Worm (Caenorhabditis elegans) whole organism, dauer: ENCODE measurements around the gene B0281.1.
"Not testable (repeated sequence)": the region's sequence is repeated elsewhere in the genome, so short reads cannot be mapped to it uniquely, and the experiment has no call there.

Experiments used
- unc-62 ChIP-seq: sonication (generic microtip); optimal IDR thresholded peaks from 2 replicates; lab custom pipeline; 2017; ENCODE audit warnings: missing biosample characterization, missing genetic modification reagents, missing genetic modification characterization

The B0281.1 gene

ce11 chrII:2312747-2313146 is at the start of gene B0281.1, which contains the start of gene trim-21:
TSS of gene B0281.1 (plus strand) at chrII:2313067.
TSS of gene trim-21 (minus strand) at chrII:2312847.
- no peak for TF ChIP-seq unc-62 (GFP tag; lab: Kevin White, UChicago)

- no peak for TF ChIP-seq unc-62 (GFP tag; lab: Kevin White, UChicago)
Measured at ce11 chrII:2273750-2274149, 39.1 kb upstream of the B0281.1 start.

ce11 chrII:2277418-2277817 is 35.4 kb upstream of the B0281.1 start, which contains the start of gene K09F6.15:
TSS of gene K09F6.15 (minus strand) at chrII:2277518.
- TF ChIP-seq unc-62 (GFP tag; lab: Kevin White, UChicago) = no peak

- no peak for TF ChIP-seq unc-62 (GFP tag; lab: Kevin White, UChicago)
Measured at ce11 chrII:2279263-2279662, 33.6 kb upstream of the B0281.1 start, which contains the start of gene K09F6.6. TSS of gene K09F6.6 (minus strand) at chrII:2279305.

- TF ChIP-seq unc-62 (GFP tag; lab: Kevin White, UChicago) = no peak
Measured at ce11 chrII:2279839-2280238, 33.0 kb upstream of the B0281.1 start, which contains the start of gene K09F6.11. TSS of gene K09F6.11 (plus strand) at chrII:2280139.

DNA sequence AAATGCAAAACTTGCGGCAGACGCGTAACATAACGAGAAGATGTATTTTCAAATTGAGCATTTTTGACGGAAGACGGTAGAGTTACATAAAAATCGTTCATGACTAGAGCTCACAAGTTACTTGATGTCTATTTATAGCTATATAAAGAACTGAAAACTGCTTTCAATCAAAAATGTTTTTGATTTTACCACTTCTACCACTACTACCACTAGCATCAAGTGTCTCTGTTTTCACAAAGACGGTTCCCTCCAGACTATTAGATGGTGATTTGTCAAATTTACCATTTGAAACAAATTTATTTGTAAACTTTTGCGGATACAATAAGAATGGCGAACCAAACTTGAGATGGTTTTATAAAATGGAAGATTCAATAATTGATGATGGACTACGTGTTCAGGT is 30.3 kb upstream of the B0281.1 start, which contains the start of gene K09F6.9:
TSS of gene K09F6.9 (minus strand) at position 101 of the 400 bp plus-strand sequence.
- not testable (repeated sequence) for TF ChIP-seq unc-62 (GFP tag; lab: Kevin White, UChicago)

ce11 chrII:2284703-2285102 is 28.2 kb upstream of the B0281.1 start:
- TF ChIP-seq unc-62 (GFP tag; lab: Kevin White, UChicago) = no peak

DNA sequence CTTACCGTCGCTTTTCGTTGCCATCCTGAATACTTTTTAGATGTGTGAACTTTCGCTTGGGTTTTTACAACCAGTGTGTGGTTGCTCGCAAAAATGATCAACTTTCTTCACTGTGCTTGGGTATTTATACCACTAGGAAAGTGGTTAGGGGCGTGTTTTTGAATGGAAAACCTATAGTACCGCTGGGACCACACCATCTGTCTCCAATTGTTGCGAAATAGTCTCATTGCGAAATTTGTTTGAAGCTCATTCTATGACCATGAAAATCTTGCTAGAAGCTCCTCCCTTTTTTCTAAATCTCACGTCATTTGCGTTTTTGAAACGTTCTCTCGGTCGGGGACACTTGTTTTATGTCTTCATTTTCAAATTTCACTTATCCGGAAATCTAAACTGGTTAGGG is 24.1 kb upstream of the B0281.1 start, which contains the start of the genes K09F6.10 and K09F6.13:
TSS of gene K09F6.10 (minus strand) at position 86 of the 400 bp plus-strand sequence.
TSS of gene K09F6.13 (plus strand) at position 317 of the 400 bp plus-strand sequence.
- no peak for TF ChIP-seq unc-62 (GFP tag; lab: Kevin White, UChicago)

DNA sequence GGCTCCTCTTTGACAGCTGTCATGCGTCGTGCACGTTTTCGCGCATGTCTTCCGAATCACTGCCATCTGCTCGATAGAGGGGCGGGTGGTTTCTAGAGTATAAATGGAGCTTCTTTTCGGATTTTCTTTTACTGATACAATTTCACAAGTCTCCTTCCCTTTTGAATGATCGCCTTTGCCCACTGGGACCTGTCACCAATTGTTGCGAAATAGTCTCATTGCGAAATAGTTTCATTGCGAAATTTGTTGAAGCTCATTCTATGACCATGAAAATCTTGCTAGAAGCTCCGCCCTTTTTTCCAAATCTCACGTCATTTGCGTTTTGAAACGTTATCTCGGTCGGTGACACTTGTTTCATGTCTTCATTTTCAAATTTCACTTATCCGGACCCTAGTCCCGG is 23.4 kb upstream of the B0281.1 start:
- TF ChIP-seq unc-62 (GFP tag; lab: Kevin White, UChicago) = no peak

- TF ChIP-seq unc-62 (GFP tag; lab: Kevin White, UChicago) = no peak
Measured at ce11 chrII:2292027-2292426, 20.8 kb upstream of the B0281.1 start, which contains the start of gene K09F6.7. TSS of gene K09F6.7 (minus strand) at chrII:2292127.

DNA sequence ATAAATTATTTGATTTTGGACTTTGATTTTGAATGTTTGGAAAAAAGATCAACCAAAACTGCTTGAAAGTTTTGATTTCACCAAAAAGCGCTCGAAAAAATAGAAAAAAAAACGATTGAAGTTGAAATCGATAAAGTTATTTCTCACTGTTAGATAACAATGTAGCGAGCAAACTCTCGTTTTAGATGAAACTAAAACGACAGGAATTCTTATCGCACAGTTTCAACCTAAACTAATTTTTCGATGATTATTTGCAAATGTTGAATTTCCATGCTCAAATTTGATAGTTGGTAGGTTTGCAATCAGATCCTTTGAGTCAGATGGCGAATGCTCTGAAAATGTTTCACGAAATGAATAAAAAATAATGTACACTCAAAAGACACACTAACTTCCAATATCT is 20.3 kb upstream of the B0281.1 start:
- no peak for TF ChIP-seq unc-62 (GFP tag; lab: Kevin White, UChicago)

ce11 chrII:2295817-2296315 is 17.0 kb upstream of the B0281.1 start, which contains the start of gene fbxc-25:
TSS of gene fbxc-25 (minus strand) at chrII:2296265.
- TF ChIP-seq unc-62 (GFP tag; lab: Kevin White, UChicago) = no peak

ce11 chrII:2298742-2299141 is 14.1 kb upstream of the B0281.1 start, which contains the start of gene B0281.4:
TSS of gene B0281.4 (minus strand) at chrII:2298842.
- TF ChIP-seq unc-62 (GFP tag; lab: Kevin White, UChicago) = no peak

DNA sequence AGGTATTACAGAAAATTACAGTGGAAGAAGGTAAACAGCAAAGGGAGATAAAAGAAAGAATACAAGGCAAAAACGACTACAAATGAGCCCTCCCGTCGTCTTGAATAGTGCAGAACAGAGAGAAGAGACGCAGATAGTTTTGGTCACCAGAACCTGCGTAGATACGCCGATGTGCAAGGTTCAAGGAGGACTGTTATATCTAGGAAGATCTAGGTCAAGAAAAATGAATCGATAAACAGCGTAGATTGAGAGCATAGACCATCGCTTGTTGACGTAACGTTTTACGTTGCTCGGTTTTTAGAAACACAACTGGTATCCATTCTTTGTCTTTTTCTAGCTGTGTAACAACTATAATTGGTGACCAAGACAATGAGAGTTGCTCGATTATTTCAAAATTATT is 12.0 kb upstream of the B0281.1 start, which contains the start of gene B0281.5:
TSS of gene B0281.5 (minus strand) at position 101 of the 400 bp plus-strand sequence.
- TF ChIP-seq unc-62 (GFP tag; lab: Kevin White, UChicago) = no peak

DNA sequence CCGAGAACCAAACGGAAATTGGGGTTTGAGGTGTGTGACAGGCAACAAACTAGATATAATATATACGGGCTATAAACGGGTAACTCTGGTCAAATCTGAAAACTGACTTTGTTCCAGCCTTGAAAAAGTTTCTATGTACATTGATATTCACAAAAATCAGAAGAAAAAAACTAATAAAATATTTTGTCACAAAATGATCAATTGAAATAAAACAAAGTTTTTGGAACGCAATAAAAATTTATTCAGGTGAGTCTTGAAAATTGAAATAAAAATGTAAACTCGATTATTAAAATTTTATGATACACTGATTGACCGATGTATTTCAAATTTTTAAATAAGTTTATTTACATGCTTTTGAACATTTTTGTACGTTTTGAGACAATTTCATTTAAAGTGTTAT is 10.5 kb upstream of the B0281.1 start, which contains the start of gene B0281.6:
TSS of gene B0281.6 (minus strand) at position 101 of the 400 bp plus-strand sequence.
- TF ChIP-seq unc-62 (GFP tag; lab: Kevin White, UChicago) = no peak

DNA sequence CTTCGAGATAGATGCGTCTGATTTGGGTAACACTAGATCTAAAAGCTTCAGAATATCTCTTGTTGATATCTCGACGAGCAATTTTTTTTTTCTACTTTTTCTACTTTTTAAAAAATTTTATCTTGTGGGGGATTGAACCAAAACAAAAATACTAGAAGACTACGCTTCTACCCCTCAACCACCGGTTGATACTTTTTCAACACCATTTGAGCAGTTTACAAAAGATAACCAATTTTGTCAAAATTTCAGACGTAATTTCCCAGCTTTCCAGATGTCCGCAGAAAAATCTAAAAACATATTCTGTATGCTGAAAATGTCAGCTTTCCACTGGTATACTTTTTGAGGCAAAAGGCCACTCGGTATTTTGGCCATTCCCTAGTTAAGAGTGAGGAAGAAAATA is 8.3 kb upstream of the B0281.1 start:
- TF ChIP-seq unc-62 (GFP tag; lab: Kevin White, UChicago) = no peak

DNA sequence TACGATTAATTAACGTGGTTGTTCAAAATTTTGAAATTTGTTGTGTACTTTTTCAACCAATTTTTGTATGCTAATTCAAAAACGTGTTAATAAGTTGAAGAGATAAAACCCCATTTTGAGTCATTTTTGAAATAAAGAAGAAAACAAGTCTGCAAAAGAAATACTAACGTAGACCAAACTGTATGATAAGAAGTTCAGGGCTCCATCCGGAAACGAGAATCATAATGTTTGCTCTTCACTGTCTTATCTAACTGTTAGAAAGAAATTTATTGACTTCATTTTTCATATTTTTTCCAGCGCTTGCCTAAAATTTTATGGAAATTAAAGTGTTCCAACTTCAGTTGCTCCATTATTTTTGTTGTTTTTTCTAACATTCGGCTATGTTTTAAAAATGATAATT is 7.4 kb upstream of the B0281.1 start:
- TF ChIP-seq unc-62 (GFP tag; lab: Kevin White, UChicago) = no peak
